Worm (Caenorhabditis elegans) whole organism, late embryonic: ENCODE results near the gene H11E01.2.

ENCODE experiments used
- F13H6.1 ChIP-seq: sonication (generic microtip); optimal IDR thresholded peaks from 2 replicates; lab custom pipeline; 2016; ENCODE audit warnings: missing genetic modification characterization, missing compliant biosample characterization
- ama-1 ChIP-seq: fragments of 150-350 bp; optimal IDR thresholded peaks from 2 replicates; lab custom pipeline; 2014
- ceh-22 ChIP-seq: sonication (generic microtip); optimal IDR thresholded peaks from 2 replicates; lab custom pipeline; 2017; ENCODE audit warnings: missing biosample characterization, missing genetic modification characterization
- ceh-6 ChIP-seq: fragments of 200-800 bp; sonication (Bioruptor generic); optimal IDR thresholded peaks from 2 replicates; lab custom pipeline; 2018; ENCODE audit warnings: mild to moderate bottlenecking, missing genetic modification characterization, missing compliant biosample characterization
- che-1 ChIP-seq: sonication (generic microtip); optimal IDR thresholded peaks from 2 replicates; lab custom pipeline; 2016; ENCODE audit warnings: mild to moderate bottlenecking, missing genetic modification characterization, missing compliant biosample characterization
- dmd-4 ChIP-seq: sonication (generic microtip); optimal IDR thresholded peaks from 2 replicates; lab custom pipeline; 2016; ENCODE audit warnings: borderline replicate concordance, missing genetic modification characterization, missing compliant biosample characterization
- dve-1 ChIP-seq: sonication (generic microtip); optimal IDR thresholded peaks from 2 replicates; lab custom pipeline; 2017; ENCODE audit warnings: antibody characterized with exemption, mild to moderate bottlenecking, missing genetic modification characterization, missing compliant biosample characterization
- fax-1 ChIP-seq: sonication (generic microtip); optimal IDR thresholded peaks from 2 replicates; lab custom pipeline; 2016; ENCODE audit warnings: missing genotype, missing genetic modification characterization, missing compliant biosample characterization
- fkh-10 ChIP-seq: fragments of 150-350 bp; optimal IDR thresholded peaks from 2 replicates; lab custom pipeline; 2014; ENCODE audit warnings: missing biosample characterization, missing genetic modification reagents, missing genetic modification characterization
- lim-6 ChIP-seq: sonication (generic microtip); optimal IDR thresholded peaks from 2 replicates; lab custom pipeline; 2016; ENCODE audit warnings: missing genetic modification characterization, missing compliant biosample characterization

ce11 chrX:1643442-1644096 is 22.7 kb downstream of the H11E01.2 start:
- TF ChIP-seq ama-1 (lab: Kevin White, UChicago) (no peak), ceh-6 (no peak), fax-1 (tag; lab: Kevin White, UChicago) (no peak), F13H6.1 (tag; lab: Kevin White, UChicago) (no peak), dve-1 (tag; lab: Kevin White, UChicago) (no peak), che-1 (no peak), fkh-10 (GFP tag; lab: Kevin White, UChicago) (no peak), ceh-22 (tag; lab: Kevin White, UChicago) (no peak), dmd-4 (tag; lab: Kevin White, UChicago) (no peak), lim-6 (no peak)
